Fruit fly (Drosophila melanogaster) whole organism, prepupa: ENCODE results near the gene drn.

ENCODE experiments used
- CG31627 ChIP-seq: fragments of 200-800 bp; sonication (Bioruptor generic); optimal IDR thresholded peaks from 3 replicates; lab custom pipeline; 2016; ENCODE audit warnings: missing biosample characterization, missing genetic modification characterization
- CG9139 ChIP-seq: fragments of 200-800 bp; sonication (Bioruptor generic); optimal IDR thresholded peaks from 3 replicates; lab custom pipeline; 2017; ENCODE audit warnings: missing biosample characterization, mild to moderate bottlenecking, missing genetic modification characterization
- OdsH ChIP-seq: fragments of 200-800 bp; sonication (Bioruptor generic); optimal IDR thresholded peaks from 3 replicates; lab custom pipeline; 2016; ENCODE audit warnings: missing biosample characterization, missing genetic modification characterization
- net ChIP-seq: fragments of 200-800 bp; sonication (Bioruptor generic); optimal IDR thresholded peaks from 3 replicates; lab custom pipeline; 2016; ENCODE audit warnings: missing biosample characterization, missing genetic modification characterization

dm6 chr3R:9331861-9332260 lies 8.2 kb upstream of the drn start, which contains the start of gene CG16749:
- TF ChIP-seq CG9139 (GFP tag; lab: Kevin White, UChicago) (no peak), CG31627 (GFP tag; lab: Kevin White, UChicago) (no peak), OdsH (GFP tag; lab: Kevin White, UChicago) (no peak), net (no peak)
